Worm (Caenorhabditis elegans) whole organism, L3 larva: ENCODE results near the gene acbp-3.

Experiments used
- R02D3.7 ChIP-seq: fragments of 150-350 bp; optimal IDR thresholded peaks from 2 replicates; lab custom pipeline; 2014; ENCODE audit warnings: missing biosample characterization, missing genetic modification characterization
- egl-27 ChIP-seq: sonication (generic microtip); optimal IDR thresholded peaks from 4 replicates; lab custom pipeline; 2017; ENCODE audit warnings: missing biosample characterization, missing genetic modification reagents, missing genetic modification characterization
- elt-1 ChIP-seq: fragments of 150-350 bp; optimal IDR thresholded peaks from 2 replicates; lab custom pipeline; 2014; ENCODE audit warnings: missing biosample characterization, missing genetic modification characterization
- elt-3 ChIP-seq, 3 experiments: fragments of 150-350 bp in 1 of 3; sonication (generic microtip) in 2 of 3; optimal IDR thresholded peaks; 2 replicates in 2 of 3; 4 replicates in 1 of 3; lab custom pipeline; 2014 to 2017; ENCODE audit warnings: missing biosample characterization in 3 of 3, missing genetic modification characterization in 3 of 3
- eor-1 ChIP-seq, 2 experiments: fragments of 150-350 bp; optimal IDR thresholded peaks; 2 replicates each; lab custom pipeline; 2014 to 2018; ENCODE audit warnings: missing biosample characterization in 2 of 2, missing genetic modification characterization in 2 of 2
- nfya-1 ChIP-seq: sonication (generic microtip); optimal IDR thresholded peaks from 2 replicates; lab custom pipeline; 2017; ENCODE audit warnings: missing genetic modification characterization, mild to moderate bottlenecking, missing compliant biosample characterization, antibody characterized with exemption, moderate library complexity; ENCODE audit not compliant: insufficient read depth
- nhr-12 ChIP-seq: fragments of 150-350 bp; optimal IDR thresholded peaks from 2 replicates; lab custom pipeline; 2014; ENCODE audit warnings: missing biosample characterization, missing genetic modification characterization
- nhr-237 ChIP-seq: fragments of 150-350 bp; optimal IDR thresholded peaks from 2 replicates; lab custom pipeline; 2014; ENCODE audit warnings: missing biosample characterization, missing genetic modification characterization
- nhr-28 ChIP-seq: fragments of 150-350 bp; optimal IDR thresholded peaks from 2 replicates; lab custom pipeline; 2014; ENCODE audit warnings: missing biosample characterization, missing genetic modification characterization
- nhr-76 ChIP-seq: fragments of 150-350 bp; sonication (generic microtip); optimal IDR thresholded peaks from 5 replicates; lab custom pipeline; 2014; ENCODE audit warnings: missing biosample characterization, missing genetic modification characterization
- nhr-77 ChIP-seq: fragments of 150-350 bp; optimal IDR thresholded peaks from 2 replicates; lab custom pipeline; 2014; ENCODE audit warnings: missing biosample characterization, missing genetic modification characterization
- skn-1 ChIP-seq: fragments of 150-350 bp; optimal IDR thresholded peaks from 2 replicates; lab custom pipeline; 2014; ENCODE audit warnings: missing biosample characterization, missing genetic modification characterization
- ztf-11 ChIP-seq: fragments of 150-350 bp; optimal IDR thresholded peaks from 2 replicates; lab custom pipeline; 2014; ENCODE audit warnings: missing biosample characterization, missing genetic modification characterization

DNA sequence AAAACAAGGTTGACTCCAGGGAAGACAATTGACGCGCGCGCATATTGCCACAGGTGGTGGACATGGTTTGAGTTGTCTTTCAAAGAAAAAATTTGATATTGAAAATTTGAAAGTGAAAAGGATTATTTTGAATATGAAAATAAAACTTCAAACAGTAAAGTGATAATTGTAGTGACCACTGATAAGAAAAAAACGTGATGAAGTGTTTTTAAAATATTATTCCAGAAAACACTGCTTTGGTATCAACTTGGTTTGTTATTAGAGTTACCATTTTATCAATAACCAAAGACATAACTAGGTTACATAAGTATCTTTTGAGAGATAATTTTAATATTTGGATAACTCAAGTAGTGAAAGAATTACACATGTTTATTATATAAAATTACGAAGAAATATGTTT lies 13.1 kb downstream of the acbp-3 start:
- TF ChIP-seq eor-1 (tag; optimal IDR thresholded peaks at IDR 0.05; lab: Kevin White, UChicago) (no peak), R02D3.7 (tag; lab: Kevin White, UChicago) (no peak), nhr-77 (tag; lab: Kevin White, UChicago) (no peak), nfya-1 (tag; lab: Kevin White, UChicago) (no peak), ztf-11 (no peak), nhr-237 (tag; lab: Kevin White, UChicago) (no peak), elt-3 (tag; optimal IDR thresholded peaks at IDR 0.05; lab: Kevin White, UChicago) (no peak), skn-1 (tag; lab: Kevin White, UChicago) (no peak), egl-27 (tag; lab: Kevin White, UChicago) (no peak), elt-1 (no peak), nhr-76 (tag; lab: Kevin White, UChicago) (no peak), nhr-12 (tag; lab: Kevin White, UChicago) (no peak), nhr-28 (tag; lab: Kevin White, UChicago) (no peak)
